Worm (Caenorhabditis elegans) whole organism, L1 larva: ENCODE data around the gene spig-7.

ENCODE experiments used
- rnt-1 ChIP-seq: sonication (generic microtip); optimal IDR thresholded peaks from 2 replicates; lab custom pipeline; 2016; ENCODE audit warnings: mild to moderate bottlenecking, missing genetic modification characterization, moderate library complexity, missing compliant biosample characterization
- sptf-1 ChIP-seq: fragments of 150-350 bp; optimal IDR thresholded peaks from 2 replicates; lab custom pipeline; 2014; ENCODE audit warnings: missing biosample characterization, missing genetic modification characterization

DNA sequence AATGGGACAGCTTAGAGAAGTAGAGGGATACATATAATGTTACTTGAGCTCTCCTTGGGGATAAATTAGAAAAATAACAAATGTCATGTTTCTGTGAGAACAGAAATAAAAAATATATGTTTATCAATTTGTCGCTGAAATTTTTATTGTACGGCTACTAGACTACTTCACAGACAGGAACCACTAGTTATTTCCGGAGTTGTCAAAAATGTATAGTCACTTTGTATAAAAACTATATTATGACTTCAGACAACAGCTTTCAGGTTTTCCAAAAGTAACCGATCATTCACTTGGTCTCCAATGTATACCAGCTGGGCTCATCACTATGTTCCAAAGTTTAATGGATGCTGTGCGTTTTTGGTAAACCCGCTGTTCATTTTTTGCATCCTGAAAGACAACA is 43.2 kb upstream of the spig-7 start, which contains the start of gene srj-23:
- TF ChIP-seq sptf-1 (tag; lab: Kevin White, UChicago) = no peak
- no peak for TF ChIP-seq rnt-1 (tag; lab: Kevin White, UChicago)
